Fruit fly (Drosophila melanogaster) whole organism, prepupa: Measurements from ENCODE around the gene Esyt2.

Source experiments
- CG10669 ChIP-seq: fragments of 200-800 bp; sonication (Bioruptor generic); optimal IDR thresholded peaks from 3 replicates; lab custom pipeline; 2018; ENCODE audit warnings: missing biosample characterization, mild to moderate bottlenecking, missing genetic modification characterization, moderate library complexity
- CG11294 ChIP-seq: fragments of 200-800 bp; sonication (Bioruptor generic); IDR thresholded peaks from 2 replicates; pipeline ENCODE4 v1.3.6; 2022; ENCODE audit warnings: missing biosample characterization, missing genetic modification characterization
- CG11902 ChIP-seq: fragments of 200-800 bp; sonication (Bioruptor generic); optimal IDR thresholded peaks from 3 replicates; lab custom pipeline; 2016; ENCODE audit warnings: missing biosample characterization, missing genetic modification characterization
- CG1621 ChIP-seq: fragments of 200-800 bp; sonication (Bioruptor generic); optimal IDR thresholded peaks from 3 replicates; lab custom pipeline; 2018; ENCODE audit warnings: missing biosample characterization, mild to moderate bottlenecking, missing genetic modification characterization
- CG16779 ChIP-seq: fragments of 200-800 bp; sonication (Bioruptor generic); optimal IDR thresholded peaks from 3 replicates; lab custom pipeline; 2017; ENCODE audit warnings: missing biosample characterization, mild to moderate bottlenecking, missing genetic modification characterization
- CG3032 ChIP-seq: fragments of 200-800 bp; optimal IDR thresholded peaks from 2 replicates; lab custom pipeline; 2019; ENCODE audit warnings: missing biosample characterization, mild to moderate bottlenecking, missing genetic modification characterization, moderate library complexity
- CG31627 ChIP-seq: fragments of 200-800 bp; sonication (Bioruptor generic); optimal IDR thresholded peaks from 3 replicates; lab custom pipeline; 2016; ENCODE audit warnings: missing biosample characterization, missing genetic modification characterization
- CG32006 ChIP-seq: fragments of 200-800 bp; sonication (Bioruptor generic); optimal IDR thresholded peaks from 3 replicates; lab custom pipeline; 2017; ENCODE audit warnings: missing biosample characterization, mild to moderate bottlenecking, missing genetic modification characterization
- CG3919 ChIP-seq: fragments of 200-800 bp; sonication (Bioruptor generic); optimal IDR thresholded peaks from 3 replicates; lab custom pipeline; 2016; ENCODE audit warnings: missing biosample characterization, missing genetic modification characterization
- CG4318 ChIP-seq: fragments of 200-800 bp; sonication (Bioruptor generic); optimal IDR thresholded peaks from 3 replicates; lab custom pipeline; 2017; ENCODE audit warnings: missing biosample characterization, mild to moderate bottlenecking, missing genetic modification characterization
- CG6276 ChIP-seq: fragments of 200-800 bp; sonication (Bioruptor generic); optimal IDR thresholded peaks from 2 replicates; lab custom pipeline; 2017; ENCODE audit warnings: missing biosample characterization, mild to moderate bottlenecking, missing genetic modification characterization
- CG6792 ChIP-seq: fragments of 200-800 bp; sonication (Bioruptor generic); optimal IDR thresholded peaks from 3 replicates; lab custom pipeline; 2016; ENCODE audit warnings: missing biosample characterization, missing genetic modification characterization
- CG6854 ChIP-seq: fragments of 200-800 bp; sonication (Bioruptor generic); optimal IDR thresholded peaks from 2 replicates; lab custom pipeline; 2017; ENCODE audit warnings: missing biosample characterization, mild to moderate bottlenecking, missing genetic modification characterization
- CG7368 ChIP-seq: fragments of 200-800 bp; sonication (Bioruptor generic); optimal IDR thresholded peaks from 3 replicates; lab custom pipeline; 2016; ENCODE audit warnings: missing biosample characterization, missing genetic modification characterization
- CG8319 ChIP-seq: fragments of 200-800 bp; sonication (Bioruptor generic); optimal IDR thresholded peaks from 3 replicates; lab custom pipeline; 2016; ENCODE audit warnings: missing biosample characterization, missing genetic modification characterization
- CG8632 ChIP-seq: fragments of 200-800 bp; sonication (Bioruptor generic); optimal IDR thresholded peaks from 3 replicates; lab custom pipeline; 2016; ENCODE audit warnings: missing biosample characterization, missing genetic modification characterization
- CG9139 ChIP-seq: fragments of 200-800 bp; sonication (Bioruptor generic); optimal IDR thresholded peaks from 3 replicates; lab custom pipeline; 2017; ENCODE audit warnings: missing biosample characterization, mild to moderate bottlenecking, missing genetic modification characterization
- Eip78C ChIP-seq: fragments of 200-800 bp; sonication (Bioruptor generic); peaks from one replicate; lab custom pipeline; 2016; ENCODE audit warnings: missing biosample characterization, missing genetic modification characterization
- Ets21C ChIP-seq: fragments of 200-800 bp; sonication (Bioruptor generic); optimal IDR thresholded peaks from 3 replicates; lab custom pipeline; 2016; ENCODE audit warnings: missing biosample characterization, missing genetic modification characterization
- Gug ChIP-seq: fragments of 200-800 bp; sonication (Bioruptor generic); IDR thresholded peaks from 2 replicates; pipeline ENCODE4 v1.3.6; 2022; ENCODE audit warnings: missing biosample characterization, missing genetic modification characterization
- Hr38 ChIP-seq: sonication (Bioruptor generic); optimal IDR thresholded peaks from 2 replicates; lab custom pipeline; 2016; ENCODE audit warnings: missing biosample characterization, missing genetic modification characterization
- Hr39 ChIP-seq: fragments of 200-800 bp; sonication (Bioruptor generic); optimal IDR thresholded peaks from 2 replicates; lab custom pipeline; 2016; ENCODE audit warnings: missing biosample characterization, missing genetic modification characterization
- Hr4 ChIP-seq: fragments of 200-800 bp; sonication (Bioruptor generic); optimal IDR thresholded peaks from 3 replicates; lab custom pipeline; 2016; ENCODE audit warnings: missing biosample characterization, missing genetic modification characterization
- Lpt ChIP-seq: fragments of 200-800 bp; sonication (Bioruptor generic); optimal IDR thresholded peaks from 3 replicates; lab custom pipeline; 2016; ENCODE audit warnings: missing biosample characterization, missing genetic modification characterization
- Met ChIP-seq: fragments of 200-800 bp; sonication (Bioruptor generic); optimal IDR thresholded peaks from 3 replicates; lab custom pipeline; 2016; ENCODE audit warnings: missing biosample characterization, missing genetic modification characterization
- OdsH ChIP-seq: fragments of 200-800 bp; sonication (Bioruptor generic); optimal IDR thresholded peaks from 3 replicates; lab custom pipeline; 2016; ENCODE audit warnings: missing biosample characterization, missing genetic modification characterization
- Sox14 ChIP-seq: fragments of 200-800 bp; sonication (Bioruptor generic); optimal IDR thresholded peaks from 3 replicates; lab custom pipeline; 2016; ENCODE audit warnings: missing biosample characterization, missing genetic modification characterization
- achi ChIP-seq: fragments of 200-800 bp; sonication (Bioruptor generic); optimal IDR thresholded peaks from 3 replicates; lab custom pipeline; 2016; ENCODE audit warnings: missing biosample characterization, missing genetic modification characterization
- acj6 ChIP-seq: fragments of 200-800 bp; sonication (Bioruptor generic); optimal IDR thresholded peaks from 3 replicates; lab custom pipeline; 2016; ENCODE audit warnings: missing biosample characterization, missing genetic modification characterization
- cyc ChIP-seq: fragments of 200-800 bp; sonication (Bioruptor generic); optimal IDR thresholded peaks from 3 replicates; lab custom pipeline; 2016; ENCODE audit warnings: missing biosample characterization, missing genetic modification characterization
- dac ChIP-seq: fragments of 200-800 bp; sonication (Bioruptor generic); optimal IDR thresholded peaks from 2 replicates; lab custom pipeline; 2017; ENCODE audit warnings: missing biosample characterization, mild to moderate bottlenecking, missing genetic modification characterization
- esn ChIP-seq: fragments of 200-800 bp; sonication (Bioruptor generic); optimal IDR thresholded peaks from 2 replicates; lab custom pipeline; 2016; ENCODE audit warnings: missing biosample characterization, mild to moderate bottlenecking, missing genetic modification characterization, moderate library complexity
- fd85E ChIP-seq: fragments of 200-800 bp; sonication (Bioruptor generic); optimal IDR thresholded peaks from 3 replicates; lab custom pipeline; 2016; ENCODE audit warnings: missing biosample characterization, missing genetic modification characterization
- fkh ChIP-seq: fragments of 200-800 bp; sonication (Bioruptor generic); optimal IDR thresholded peaks from 3 replicates; lab custom pipeline; 2017; ENCODE audit warnings: missing biosample characterization, mild to moderate bottlenecking, missing genetic modification characterization, moderate library complexity
- lz ChIP-seq: fragments of 200-800 bp; sonication (Bioruptor generic); optimal IDR thresholded peaks from 3 replicates; lab custom pipeline; 2016; ENCODE audit warnings: missing biosample characterization, missing genetic modification characterization
- salr ChIP-seq, 2 experiments: fragments of 200-800 bp; sonication (Bioruptor generic); optimal IDR thresholded peaks; 3 replicates each; lab custom pipeline; 2016 to 2018; ENCODE audit warnings: missing biosample characterization in 2 of 2, missing genetic modification characterization in 2 of 2, mild to moderate bottlenecking in 1 of 2
- ss ChIP-seq, 2 experiments: fragments of 200-800 bp; sonication (Bioruptor generic); optimal IDR thresholded peaks; 2 replicates in 1 of 2; 3 replicates in 1 of 2; lab custom pipeline; 2017 to 2018; ENCODE audit warnings: mild to moderate bottlenecking in 2 of 2, missing biosample characterization in 2 of 2, missing genetic modification characterization in 2 of 2, moderate library complexity in 1 of 2
- svp ChIP-seq: fragments of 200-800 bp; sonication (Bioruptor generic); peaks from one replicate; lab custom pipeline; 2016; ENCODE audit warnings: missing biosample characterization, missing genetic modification characterization
- topi ChIP-seq: fragments of 200-800 bp; sonication (Bioruptor generic); optimal IDR thresholded peaks from 3 replicates; lab custom pipeline; 2016; ENCODE audit warnings: missing biosample characterization, missing genetic modification characterization
- vri ChIP-seq: fragments of 200-800 bp; sonication (Bioruptor generic); optimal IDR thresholded peaks from 3 replicates; lab custom pipeline; 2016; ENCODE audit warnings: missing biosample characterization, mild to moderate bottlenecking, missing genetic modification characterization

The Esyt2 gene

dm6 chr3R:24555932-24556331 is 11.4 kb downstream of the Esyt2 start:
- TF ChIP-seq CG3919 (GFP tag; lab: Kevin White, UChicago): no peak
- no peak for TF ChIP-seq fd85E (GFP tag; lab: Kevin White, UChicago)
- TF ChIP-seq Gug (GFP tag; lab: Robert Waterston, UW): no peak
- no peak for TF ChIP-seq CG32006 (GFP tag; lab: Kevin White, UChicago)
- no peak for TF ChIP-seq CG6792 (GFP tag; lab: Kevin White, UChicago)
- TF ChIP-seq CG8632 (GFP tag; lab: Kevin White, UChicago): no peak
- TF ChIP-seq CG16779: no peak
- TF ChIP-seq lz (GFP tag; lab: Kevin White, UChicago): no peak
- TF ChIP-seq Hr4 (GFP tag; lab: Kevin White, UChicago): no peak
- TF ChIP-seq CG4318 (GFP tag; lab: Kevin White, UChicago): no peak
- no peak for TF ChIP-seq CG8319 (GFP tag; lab: Kevin White, UChicago)
- TF ChIP-seq vri: no peak
- no peak for TF ChIP-seq CG10669 (GFP tag; lab: Kevin White, UChicago)
- no peak for TF ChIP-seq Hr39 (GFP tag; lab: Kevin White, UChicago)
- TF ChIP-seq CG7368: no peak
- TF ChIP-seq CG1621 (tag; lab: Kevin White, UChicago): no peak
- no peak for TF ChIP-seq achi (GFP tag; lab: Kevin White, UChicago)
- TF ChIP-seq fkh (GFP tag; lab: Kevin White, UChicago): no peak
- TF ChIP-seq dac (GFP tag; lab: Kevin White, UChicago): no peak

- TF ChIP-seq Hr38 (GFP tag; lab: Kevin White, UChicago): no peak
- no peak for TF ChIP-seq Hr4 (GFP tag; lab: Kevin White, UChicago)
- TF ChIP-seq CG3032 (tag; lab: Kevin White, UChicago): no peak
These were observed 12.0 kb downstream of the Esyt2 start for dm6 chr3R:24556554-24556953.

DNA sequence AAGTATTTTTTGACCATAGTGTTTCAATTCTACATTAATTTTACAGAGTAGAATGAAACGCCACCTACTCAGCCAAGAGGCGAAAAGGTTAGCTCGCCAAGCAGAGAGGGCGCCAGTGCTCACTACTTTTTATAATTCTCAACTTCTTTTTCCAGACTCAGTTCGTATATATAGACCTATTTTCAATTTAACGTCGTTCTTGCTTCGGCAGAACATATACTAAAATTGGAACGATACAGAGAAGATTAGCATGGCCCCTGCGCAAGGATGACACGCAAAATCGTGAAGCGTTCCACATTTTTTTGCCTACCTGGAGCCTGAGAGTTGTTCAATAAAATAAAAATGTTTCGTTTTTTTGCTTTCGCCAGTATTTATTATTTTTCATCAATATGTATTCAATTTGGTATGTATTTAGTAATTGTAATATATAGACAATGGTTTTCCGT is 12.5 kb downstream of the Esyt2 start:
- TF ChIP-seq Gug (GFP tag; lab: Robert Waterston, UW) (no peak), CG11902 (GFP tag; lab: Kevin White, UChicago) (peak; percentile 12), CG6276 (GFP tag; lab: Kevin White, UChicago) (no peak), CG4318 (GFP tag; lab: Kevin White, UChicago) (no peak), Lpt (GFP tag; lab: Kevin White, UChicago) (no peak), Eip78C (peak; percentile 81), Hr38 (GFP tag; lab: Kevin White, UChicago) (no peak), cyc (GFP tag; lab: Kevin White, UChicago) (peak; percentile 67), Met (GFP tag; lab: Kevin White, UChicago) (peak; percentile 63), ss (GFP tag; optimal IDR thresholded peaks at IDR 0.05; lab: Kevin White, UChicago) (no peak), CG8632 (GFP tag; lab: Kevin White, UChicago) (no peak), svp (GFP tag; lab: Kevin White, UChicago) (peak; percentile 89), lz (GFP tag; lab: Kevin White, UChicago) (peak; percentile 56), CG3032 (tag; lab: Kevin White, UChicago) (peak; percentile 1), vri (peak; percentile 45), CG6854 (peak; percentile 19), esn (peak; percentile 56), salr (GFP tag; optimal IDR thresholded peaks at IDR 0.05; lab: Kevin White, UChicago) (no peak), CG32006 (GFP tag; lab: Kevin White, UChicago) (no peak), CG9139 (GFP tag; lab: Kevin White, UChicago) (peak; percentile 52), topi (GFP tag; lab: Kevin White, UChicago) (peak; percentile 72), acj6 (GFP tag; lab: Kevin White, UChicago) (peak; percentile 44), CG7368 (no peak), Hr4 (GFP tag; lab: Kevin White, UChicago) (peak; percentile 25), Hr39 (GFP tag; lab: Kevin White, UChicago) (peak; percentile 75), Sox14 (GFP tag; lab: Kevin White, UChicago) (peak; percentile 51), OdsH (GFP tag; lab: Kevin White, UChicago) (peak; percentile 48), Ets21C (peak; percentile 13), CG11294 (no peak), dac (GFP tag; lab: Kevin White, UChicago) (no peak), CG6792 (GFP tag; lab: Kevin White, UChicago) (peak; percentile 4), CG31627 (peak; percentile 79)
